Worm (Caenorhabditis elegans): ENCODE measurements around the gene F54B11.5.

Gene F54B11.5

ce11 chrX:13596003-13596767, at the start of gene F54B11.5:
Gene F54B11.5 (minus strand): TSS chrX:13596068.
- TF ChIP-seq lim-7 (GFP tag; IDR thresholded peaks at IDR 0.05) (no peak), mxl-3 (GFP tag; optimal IDR thresholded peaks at IDR 0.05) (no peak), lsy-2 (tag; optimal IDR thresholded peaks at IDR 0.05) (peak in 1 of 2 experiments; percentile 63), dpl-1 (GFP tag; optimal IDR thresholded peaks at IDR 0.05) (peak; percentile 34), zip-11 (GFP tag; IDR thresholded peaks at IDR 0.05) (no peak), ztf-11 (tag; optimal IDR thresholded peaks at IDR 0.05) (no peak), aly-2 (tag; optimal IDR thresholded peaks at IDR 0.05) (no peak), aha-1 (tag) (no peak), duxl-1 (tag; optimal IDR thresholded peaks at IDR 0.05; ENCODE audit: poor library complexity) (no peak), ceh-62 (tag; optimal IDR thresholded peaks at IDR 0.05) (no peak), F37D6.2 (tag; optimal IDR thresholded peaks at IDR 0.05) (no peak), snpc-1.2 (GFP tag; IDR thresholded peaks at IDR 0.05) (no peak), ceh-20 (GFP tag; IDR thresholded peaks at IDR 0.05) (no peak), F10B5.3 (tag; optimal IDR thresholded peaks at IDR 0.05) (no peak), dve-1 (tag; optimal IDR thresholded peaks at IDR 0.05; ENCODE audit: insufficient read depth) (peak; percentile 24), T26A8.4 (GFP tag; IDR thresholded peaks at IDR 0.05) (no peak), hlh-30 (tag; optimal IDR thresholded peaks at IDR 0.05; ENCODE audit: insufficient read depth) (peak; percentile 97), mxl-2 (GFP tag; conservative IDR thresholded peaks at IDR 0.05) (no peak), mep-1 (tag; optimal IDR thresholded peaks at IDR 0.05) (peak; percentile 59), lin-29 (GFP tag; IDR thresholded peaks at IDR 0.05) (no peak), nhr-6 (tag; optimal IDR thresholded peaks at IDR 0.05) (no peak), skn-1 (tag; optimal IDR thresholded peaks at IDR 0.05) (no peak), mes-2 (tag; optimal IDR thresholded peaks at IDR 0.05; ENCODE audit: poor library complexity, severe bottlenecking) (peak; percentile 60), fos-1 (tag; optimal IDR thresholded peaks at IDR 0.05) (no peak), nhr-11 (tag; optimal IDR thresholded peaks at IDR 0.05) (no peak), mdl-1 (tag; optimal IDR thresholded peaks at IDR 0.05) (peak in 1 of 2 experiments; percentile 25), unc-39 (tag; optimal IDR thresholded peaks at IDR 0.05) (no peak), fkh-10 (GFP tag; optimal IDR thresholded peaks at IDR 0.05) (no peak), nhr-41 (GFP tag; IDR thresholded peaks at IDR 0.05) (no peak), lin-1 (GFP tag; IDR thresholded peaks at IDR 0.05) (no peak), F44E2.7 (GFP tag; IDR thresholded peaks at IDR 0.05) (no peak), hlh-11 (tag; optimal IDR thresholded peaks at IDR 0.05) (peak; percentile 60), ZK337.2 (GFP tag; IDR thresholded peaks at IDR 0.05) (no peak), daf-16 (GFP tag; optimal IDR thresholded peaks at IDR 0.05) (no peak), daf-16 (tag; optimal IDR thresholded peaks at IDR 0.05) (peak; percentile 44), tag-97 (GFP tag; IDR thresholded peaks at IDR 0.05) (no peak), arid-1 (GFP tag; conservative IDR thresholded peaks at IDR 0.05) (no peak), ZK546.5 (tag; optimal IDR thresholded peaks at IDR 0.05) (no peak), hmg-1.1 (GFP tag; IDR thresholded peaks at IDR 0.05) (peak; percentile 51; the same call in 1 of the 2 replicates), dmd-6 (GFP tag; IDR thresholded peaks at IDR 0.05) (no peak), unc-130 (GFP tag; optimal IDR thresholded peaks at IDR 0.05) (no peak), Y48G9A.11 (GFP tag; IDR thresholded peaks at IDR 0.05) (no peak), ama-1 (optimal IDR thresholded peaks at IDR 0.05) (no peak), zip-2 (tag; optimal IDR thresholded peaks at IDR 0.05) (no peak), pqm-1 (tag; optimal IDR thresholded peaks at IDR 0.05) (peak; percentile 37), nhr-102 (tag; optimal IDR thresholded peaks at IDR 0.05) (no peak), hif-1 (tag; optimal IDR thresholded peaks at IDR 0.05) (no peak), lir-3 (tag; optimal IDR thresholded peaks at IDR 0.05) (no peak), daf-8 (GFP tag; IDR thresholded peaks at IDR 0.05) (no peak), daf-12 (tag; optimal IDR thresholded peaks at IDR 0.05) (no peak), ceh-82 (tag; optimal IDR thresholded peaks at IDR 0.05) (no peak)
